Worm (Caenorhabditis elegans) whole organism, L1 larva: Measurements from ENCODE around the gene ZK617.26.

ENCODE experiments used
- C04F5.9 ChIP-seq: sonication (generic microtip); optimal IDR thresholded peaks from 2 replicates; lab custom pipeline; 2016; ENCODE audit warnings: missing genetic modification characterization, missing compliant biosample characterization
- C34B4.2 ChIP-seq: sonication (generic microtip); optimal IDR thresholded peaks from 2 replicates; lab custom pipeline; 2017; ENCODE audit warnings: mild to moderate bottlenecking, missing genetic modification characterization, missing compliant biosample characterization
- Y116A8C.19 ChIP-seq: sonication (generic microtip); optimal IDR thresholded peaks from 2 replicates; lab custom pipeline; 2016; ENCODE audit warnings: missing compliant biosample characterization, missing genetic modification characterization, borderline replicate concordance
- aha-1 ChIP-seq: fragments of 150-350 bp; optimal IDR thresholded peaks from 2 replicates; lab custom pipeline; 2014; ENCODE audit warnings: missing biosample characterization, missing genetic modification characterization
- alr-1 ChIP-seq: fragments of 200-800 bp; sonication (Bioruptor generic); optimal IDR thresholded peaks from 2 replicates; lab custom pipeline; 2018; ENCODE audit warnings: borderline replicate concordance, mild to moderate bottlenecking, missing genetic modification characterization, missing compliant biosample characterization
- aly-2 ChIP-seq: fragments of 150-350 bp; optimal IDR thresholded peaks from 2 replicates; lab custom pipeline; 2014; ENCODE audit warnings: missing biosample characterization, missing genetic modification characterization
- ama-1 ChIP-seq: fragments of 150-350 bp; optimal IDR thresholded peaks from 2 replicates; lab custom pipeline; 2014
- blmp-1 ChIP-seq: fragments of 150-350 bp; optimal IDR thresholded peaks from 2 replicates; lab custom pipeline; 2014; ENCODE audit warnings: missing biosample characterization, missing genetic modification characterization
- ceh-63 ChIP-seq: fragments of 200-800 bp; sonication (Bioruptor generic); optimal IDR thresholded peaks from 2 replicates; lab custom pipeline; 2018; ENCODE audit warnings: mild to moderate bottlenecking, missing genetic modification characterization, missing compliant biosample characterization
- ceh-82 ChIP-seq, 3 experiments: fragments of 150-350 bp in 1 of 3; sonication (generic microtip) in 2 of 3; optimal IDR thresholded peaks; 2 replicates each; lab custom pipeline; 2014 to 2017; ENCODE audit warnings: missing biosample characterization in 3 of 3, missing genetic modification characterization in 3 of 3
- ceh-90 ChIP-seq: sonication (generic microtip); optimal IDR thresholded peaks from 2 replicates; lab custom pipeline; 2016; ENCODE audit warnings: missing genetic modification characterization, missing compliant biosample characterization
- ces-1 ChIP-seq: fragments of 150-350 bp; optimal IDR thresholded peaks from 2 replicates; lab custom pipeline; 2014; ENCODE audit warnings: missing biosample characterization, missing genetic modification reagents, missing genetic modification characterization
- dpl-1 ChIP-seq, 3 experiments: fragments of 150-350 bp in 2 of 3; sonication (generic microtip) in 1 of 3; optimal IDR thresholded peaks; 2 replicates each; lab custom pipeline; 2014 to 2017; ENCODE audit warnings: missing biosample characterization in 3 of 3, missing genetic modification characterization in 3 of 3, missing genetic modification reagents in 3 of 3
- dsc-1 ChIP-seq: sonication (generic microtip); optimal IDR thresholded peaks from 2 replicates; lab custom pipeline; 2016; ENCODE audit warnings: mild to moderate bottlenecking, missing genetic modification characterization, missing compliant biosample characterization
- efl-1 ChIP-seq, 4 experiments: fragments of 150-350 bp; optimal IDR thresholded peaks in 3 of 4; peaks in 1 of 4; 1 replicate in 1 of 4; 2 replicates in 3 of 4; lab custom pipeline; 2014; ENCODE audit warnings: missing biosample characterization in 2 of 4, missing genetic modification characterization in 2 of 4, missing genetic modification reagents in 2 of 4
- efl-3 ChIP-seq: fragments of 200-800 bp; sonication (Bioruptor generic); optimal IDR thresholded peaks from 2 replicates; lab custom pipeline; 2018; ENCODE audit warnings: mild to moderate bottlenecking, missing genetic modification characterization, missing compliant biosample characterization
- egl-13 ChIP-seq: sonication (generic microtip); optimal IDR thresholded peaks from 2 replicates; lab custom pipeline; 2016; ENCODE audit warnings: missing genotype, missing genetic modification reagents, missing genetic modification characterization, missing compliant biosample characterization
- egl-27 ChIP-seq, 2 experiments: fragments of 150-350 bp in 1 of 2; sonication (generic microtip); optimal IDR thresholded peaks; 3 replicates each; lab custom pipeline; 2017 to 2018; ENCODE audit warnings: missing biosample characterization in 2 of 2, missing genetic modification characterization in 2 of 2, missing genetic modification reagents in 2 of 2
- elt-2 ChIP-seq: sonication (generic microtip); optimal IDR thresholded peaks from 2 replicates; lab custom pipeline; 2016; ENCODE audit warnings: missing genetic modification characterization, mild to moderate bottlenecking, inconsistent platforms, missing compliant biosample characterization, missing genetic modification reagents
- fkh-8 ChIP-seq: sonication (generic microtip); optimal IDR thresholded peaks from 2 replicates; lab custom pipeline; 2016; ENCODE audit warnings: mild to moderate bottlenecking, missing genetic modification characterization, missing compliant biosample characterization
- grh-1 ChIP-seq: fragments of 200-800 bp; sonication (Bioruptor generic); IDR thresholded peaks from 2 replicates; pipeline ENCODE4 v1.3.6; 2022; ENCODE audit warnings: missing genetic modification reagents, missing genetic modification characterization, missing compliant biosample characterization
- hlh-17 ChIP-seq: fragments of 200-800 bp; sonication (Bioruptor generic); optimal IDR thresholded peaks from 2 replicates; lab custom pipeline; 2018; ENCODE audit warnings: missing genetic modification characterization, mild to moderate bottlenecking, missing compliant biosample characterization, moderate library complexity, borderline replicate concordance
- hlh-4 ChIP-seq: sonication (generic microtip); optimal IDR thresholded peaks from 2 replicates; lab custom pipeline; 2016; ENCODE audit warnings: mild to moderate bottlenecking, missing genetic modification characterization, missing compliant biosample characterization
- hpl-2 ChIP-seq: fragments of 150-350 bp; optimal IDR thresholded peaks from 2 replicates; lab custom pipeline; 2014; ENCODE audit warnings: missing biosample characterization, missing genetic modification reagents, missing genetic modification characterization
- irx-1 ChIP-seq: sonication (generic microtip); optimal IDR thresholded peaks from 2 replicates; lab custom pipeline; 2016; ENCODE audit warnings: missing genetic modification characterization, missing compliant biosample characterization
- isw-1 ChIP-seq: fragments of 200-800 bp; sonication (Bioruptor generic); IDR thresholded peaks from 2 replicates; pipeline ENCODE4 v1.3.6; 2022; ENCODE audit warnings: missing genetic modification characterization, missing compliant biosample characterization
- jun-1 ChIP-seq: fragments of 150-350 bp; optimal IDR thresholded peaks from 2 replicates; lab custom pipeline; 2014; ENCODE audit warnings: missing biosample characterization, missing genetic modification reagents, missing genetic modification characterization
- lin-13 ChIP-seq: fragments of 150-350 bp; optimal IDR thresholded peaks from 2 replicates; lab custom pipeline; 2014; ENCODE audit warnings: missing biosample characterization, missing genetic modification reagents, missing genetic modification characterization
- lin-35 ChIP-seq, 2 experiments: fragments of 150-350 bp; optimal IDR thresholded peaks; 2 replicates each; lab custom pipeline; 2014; ENCODE audit warnings: missing biosample characterization in 2 of 2, missing genetic modification characterization in 2 of 2, missing genetic modification reagents in 2 of 2
- lsy-2 ChIP-seq, 2 experiments: fragments of 150-350 bp; optimal IDR thresholded peaks; 2 replicates each; lab custom pipeline; 2014; ENCODE audit warnings: missing biosample characterization in 2 of 2, missing genetic modification characterization in 2 of 2
- mab-9 ChIP-seq: fragments of 200-800 bp; sonication (Bioruptor generic); IDR thresholded peaks from 2 replicates; pipeline ENCODE4 v1.3.6; 2022; ENCODE audit warnings: missing genetic modification reagents, missing genetic modification characterization, missing compliant biosample characterization
- mdl-1 ChIP-seq, 2 experiments: fragments of 150-350 bp; optimal IDR thresholded peaks; 2 replicates each; lab custom pipeline; 2014 to 2017; ENCODE audit warnings: missing biosample characterization in 2 of 2, missing genetic modification characterization in 2 of 2, inconsistent platforms in 1 of 2
- mef-2 ChIP-seq: fragments of 150-350 bp; optimal IDR thresholded peaks from 2 replicates; lab custom pipeline; 2014; ENCODE audit warnings: missing biosample characterization, missing genetic modification characterization
- nhr-11 ChIP-seq: fragments of 150-350 bp; optimal IDR thresholded peaks from 2 replicates; lab custom pipeline; 2014; ENCODE audit warnings: missing biosample characterization, missing genetic modification characterization
- nhr-237 ChIP-seq: fragments of 150-350 bp; optimal IDR thresholded peaks from 2 replicates; lab custom pipeline; 2014; ENCODE audit warnings: missing biosample characterization, missing genetic modification characterization
- nhr-28 ChIP-seq: fragments of 150-350 bp; optimal IDR thresholded peaks from 2 replicates; lab custom pipeline; 2014; ENCODE audit warnings: missing biosample characterization, missing genetic modification characterization
- nhr-71 ChIP-seq: sonication (generic microtip); optimal IDR thresholded peaks from 2 replicates; lab custom pipeline; 2016; ENCODE audit warnings: mild to moderate bottlenecking, missing genetic modification characterization, moderate library complexity, missing compliant biosample characterization
- nhr-77 ChIP-seq: fragments of 150-350 bp; optimal IDR thresholded peaks from 2 replicates; lab custom pipeline; 2014; ENCODE audit warnings: missing biosample characterization, missing genetic modification characterization
- nhr-84 ChIP-seq: sonication (generic microtip); optimal IDR thresholded peaks from 2 replicates; lab custom pipeline; 2017; ENCODE audit warnings: missing biosample characterization, missing genetic modification characterization
- nhr-85 ChIP-seq: sonication (generic microtip); peaks from one replicate; lab custom pipeline; 2016; ENCODE audit warnings: missing genetic modification characterization, inconsistent platforms, missing compliant biosample characterization
- nhr-90 ChIP-seq: sonication (generic microtip); optimal IDR thresholded peaks from 2 replicates; lab custom pipeline; 2016; ENCODE audit warnings: mild to moderate bottlenecking, missing genetic modification characterization, missing compliant biosample characterization; ENCODE audit not compliant: poor library complexity
- pax-3 ChIP-seq: fragments of 200-800 bp; sonication (Bioruptor generic); optimal IDR thresholded peaks from 2 replicates; lab custom pipeline; 2018; ENCODE audit warnings: mild to moderate bottlenecking, missing genetic modification characterization, moderate library complexity, missing compliant biosample characterization
- snpc-4 ChIP-seq: fragments of 150-350 bp; optimal IDR thresholded peaks from 2 replicates; lab custom pipeline; 2014; ENCODE audit warnings: missing biosample characterization, missing genetic modification characterization
- sptf-1 ChIP-seq: fragments of 150-350 bp; optimal IDR thresholded peaks from 2 replicates; lab custom pipeline; 2014; ENCODE audit warnings: missing biosample characterization, missing genetic modification characterization
- swsn-7 ChIP-seq: sonication (generic microtip); optimal IDR thresholded peaks from 2 replicates; lab custom pipeline; 2016; ENCODE audit warnings: missing genetic modification characterization, missing compliant biosample characterization
- tbx-2 ChIP-seq: sonication (generic microtip); optimal IDR thresholded peaks from 2 replicates; lab custom pipeline; 2016; ENCODE audit warnings: missing genetic modification characterization, missing compliant biosample characterization
- unc-130 ChIP-seq: fragments of 150-350 bp; optimal IDR thresholded peaks from 2 replicates; lab custom pipeline; 2017; ENCODE audit warnings: missing biosample characterization, missing genetic modification characterization, inconsistent platforms
- unc-30 ChIP-seq: sonication (generic microtip); optimal IDR thresholded peaks from 2 replicates; lab custom pipeline; 2017; ENCODE audit warnings: missing biosample characterization, missing genetic modification characterization
- unc-62 ChIP-seq: fragments of 150-350 bp; optimal IDR thresholded peaks from 2 replicates; lab custom pipeline; 2014; ENCODE audit warnings: missing biosample characterization, missing genetic modification reagents, missing genetic modification characterization
- vab-15 ChIP-seq: sonication (generic microtip); optimal IDR thresholded peaks from 2 replicates; lab custom pipeline; 2017; ENCODE audit warnings: missing genotype, mild to moderate bottlenecking, missing genetic modification characterization, missing compliant biosample characterization
- xbp-1 ChIP-seq: sonication (generic microtip); optimal IDR thresholded peaks from 2 replicates; lab custom pipeline; 2016; ENCODE audit warnings: missing genetic modification characterization, missing compliant biosample characterization
- zip-4 ChIP-seq: fragments of 200-800 bp; sonication (Bioruptor generic); optimal IDR thresholded peaks from 2 replicates; lab custom pipeline; 2018; ENCODE audit warnings: mild to moderate bottlenecking, missing genetic modification characterization, moderate library complexity, missing compliant biosample characterization
- ztf-4 ChIP-seq: fragments of 150-350 bp; optimal IDR thresholded peaks from 2 replicates; lab custom pipeline; 2014; ENCODE audit warnings: missing biosample characterization, missing genetic modification characterization

The ZK617.26 gene

DNA sequence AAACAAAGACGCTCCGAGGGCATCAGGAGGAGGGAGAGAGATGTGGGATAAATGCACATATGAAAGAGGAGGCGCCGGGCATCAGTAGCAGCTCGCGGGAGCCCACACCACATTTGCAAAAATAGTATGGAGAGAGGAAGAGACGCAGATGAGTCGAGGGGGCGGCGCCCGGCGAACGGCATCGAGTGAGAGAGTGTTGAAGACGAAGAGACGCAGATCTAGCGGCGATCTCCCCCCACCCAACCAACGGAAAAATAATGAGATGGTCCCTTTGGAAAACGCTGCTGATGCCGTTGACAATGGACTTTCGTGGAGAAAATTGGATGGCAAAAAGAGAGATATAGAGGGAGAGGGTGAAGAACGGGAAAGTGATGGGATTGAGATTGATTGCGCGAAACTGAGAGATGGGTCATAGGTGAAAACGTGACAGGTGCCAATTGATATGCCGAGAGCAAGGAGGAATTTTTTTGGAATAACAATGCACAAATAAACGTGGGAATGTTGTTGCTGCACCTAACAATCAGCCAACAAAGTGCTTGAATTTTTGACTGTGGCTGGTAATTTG, 1.8 kb upstream of the ZK617.26 start:
- TF ChIP-seq ztf-4 (no peak), zip-4 (no peak), alr-1 (no peak), snpc-4 (no peak), ces-1 (GFP tag; lab: Kevin White, UChicago) (no peak), tbx-2 (tag; lab: Kevin White, UChicago) (peak; percentile 42), xbp-1 (tag; lab: Kevin White, UChicago) (peak; percentile 25), swsn-7 (tag; lab: Kevin White, UChicago) (peak; percentile 27), egl-13 (tag; lab: Kevin White, UChicago) (no peak), isw-1 (GFP tag; lab: Robert Waterston, UW) (no peak), mab-9 (no peak), lsy-2 (tag; optimal IDR thresholded peaks at IDR 0.05; lab: Kevin White, UChicago) (peak in 1 of 2 experiments; percentile 22), hlh-4 (tag; lab: Kevin White, UChicago) (no peak), unc-30 (no peak), jun-1 (tag; lab: Kevin White, UChicago) (no peak), nhr-11 (no peak), mdl-1 (tag; optimal IDR thresholded peaks at IDR 0.05; lab: Kevin White, UChicago) (peak in 1 of 2 experiments; percentile 14), elt-2 (tag; lab: Kevin White, UChicago) (no peak), C04F5.9 (tag; lab: Kevin White, UChicago) (no peak), ceh-63 (GFP tag; lab: Kevin White, UChicago) (no peak), efl-1 (optimal IDR thresholded peaks at IDR 0.05; lab: Kevin White, UChicago) (peak in 1 of 2 experiments; percentile 3), efl-1 (GFP tag; optimal IDR thresholded peaks at IDR 0.05 in 1 of 2; lab: Kevin White, UChicago) (peak in 1 of 2 experiments; percentile 73), irx-1 (tag; lab: Kevin White, UChicago) (no peak), ceh-90 (tag; lab: Kevin White, UChicago) (no peak), C34B4.2 (tag; lab: Kevin White, UChicago) (no peak), ama-1 (lab: Kevin White, UChicago) (no peak), grh-1 (GFP tag; lab: Robert Waterston, UW) (no peak), nhr-71 (tag; lab: Kevin White, UChicago) (peak; percentile 81), lin-35 (GFP tag; optimal IDR thresholded peaks at IDR 0.05; lab: Kevin White, UChicago) (peak in 1 of 2 experiments; percentile 12), unc-130 (no peak), nhr-85 (no peak), Y116A8C.19 (tag; lab: Kevin White, UChicago) (no peak), fkh-8 (no peak), sptf-1 (no peak), nhr-84 (tag; lab: Kevin White, UChicago) (no peak), dpl-1 (GFP tag; optimal IDR thresholded peaks at IDR 0.05; lab: Kevin White, UChicago) (no peak), nhr-90 (tag; lab: Kevin White, UChicago) (no peak), efl-3 (GFP tag; lab: Kevin White, UChicago) (no peak), dsc-1 (tag; lab: Kevin White, UChicago) (peak; percentile 43), egl-27 (tag; optimal IDR thresholded peaks at IDR 0.05; lab: Kevin White, UChicago) (no peak), lin-13 (GFP tag; lab: Kevin White, UChicago) (no peak), hlh-17 (GFP tag; lab: Kevin White, UChicago) (no peak), nhr-237 (tag; lab: Kevin White, UChicago) (no peak), unc-62 (GFP tag; lab: Kevin White, UChicago) (no peak), nhr-28 (tag; lab: Kevin White, UChicago) (no peak), hpl-2 (no peak), blmp-1 (tag; lab: Kevin White, UChicago) (no peak), aly-2 (tag; lab: Kevin White, UChicago) (no peak), ceh-82 (tag; optimal IDR thresholded peaks at IDR 0.05; lab: Kevin White, UChicago) (no peak), vab-15 (tag; lab: Kevin White, UChicago) (no peak), nhr-77 (tag; lab: Kevin White, UChicago) (no peak), mef-2 (tag; lab: Kevin White, UChicago) (no peak), pax-3 (tag; lab: Kevin White, UChicago) (no peak), aha-1 (tag; lab: Kevin White, UChicago) (no peak)
